Worm (Caenorhabditis elegans): ENCODE data around the gene F11A10.6.
A peak's percentile ranks its signal among the peaks of the same experiment; 100 is the strongest.

DNA sequence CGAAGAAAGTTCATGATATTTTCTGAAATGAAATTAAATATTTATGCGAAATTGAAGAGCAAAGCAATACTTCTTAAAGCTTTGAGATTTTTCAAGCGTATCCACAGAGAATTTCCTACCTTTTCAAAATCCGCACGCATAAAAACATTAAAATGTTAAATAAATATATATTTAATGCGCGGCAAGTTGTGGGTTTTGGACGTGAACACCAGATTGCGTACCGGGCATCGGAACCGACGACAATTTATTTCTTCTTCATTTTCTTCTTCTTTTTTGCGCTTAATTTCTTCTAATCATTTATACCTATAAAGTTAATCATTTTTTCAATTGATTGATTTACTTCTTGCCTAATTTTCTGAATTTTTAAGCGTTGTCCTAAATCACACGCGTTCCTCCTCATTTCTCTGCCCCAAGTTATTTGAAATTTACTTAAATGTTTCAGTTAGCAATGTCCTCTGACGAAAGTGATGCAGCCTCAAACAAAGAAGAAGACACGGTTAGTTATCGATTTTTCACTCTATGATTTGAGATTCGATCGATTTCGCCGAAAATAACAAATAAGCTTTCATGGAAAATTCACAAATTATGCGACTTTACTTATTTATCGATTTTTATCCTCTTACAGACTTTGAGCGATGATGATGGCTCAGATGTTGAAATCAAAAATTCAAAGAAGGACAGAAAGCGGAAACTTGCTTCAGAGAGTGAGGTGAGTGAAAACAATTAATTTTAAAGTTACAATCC is 38.2 kb downstream of the F11A10.6 start, which contains the start of the genes bre-5 and spt-5:
- TF ChIP-seq him-1 (tag; optimal IDR thresholded peaks at IDR 0.05): no peak
- TF ChIP-seq W03F9.2 (tag; optimal IDR thresholded peaks at IDR 0.05): peak; percentile 45
- TF ChIP-seq dao-5 (tag; optimal IDR thresholded peaks at IDR 0.05): no peak

Measured in whole organism, L4/young adult.